Fruit fly (Drosophila melanogaster) whole organism, prepupa: ENCODE data around the gene CG3123.

Experiments
- Blimp-1 ChIP-seq: fragments of 200-800 bp; sonication (Bioruptor generic); optimal IDR thresholded peaks from 3 replicates; lab custom pipeline; 2017; ENCODE audit warnings: missing biosample characterization, missing genetic modification characterization, mild to moderate bottlenecking, moderate library complexity, missing genetic modification reagents
- CG10631 ChIP-seq: fragments of 200-800 bp; sonication (Bioruptor generic); optimal IDR thresholded peaks from 2 replicates; lab custom pipeline; 2016; ENCODE audit warnings: missing biosample characterization, missing genetic modification characterization
- CG10669 ChIP-seq: fragments of 200-800 bp; sonication (Bioruptor generic); optimal IDR thresholded peaks from 3 replicates; lab custom pipeline; 2018; ENCODE audit warnings: missing biosample characterization, mild to moderate bottlenecking, missing genetic modification characterization, moderate library complexity
- CG11294 ChIP-seq: fragments of 200-800 bp; sonication (Bioruptor generic); IDR thresholded peaks from 2 replicates; pipeline ENCODE4 v1.3.6; 2022; ENCODE audit warnings: missing biosample characterization, missing genetic modification characterization
- CG11762 ChIP-seq: fragments of 200-800 bp; sonication (Bioruptor generic); optimal IDR thresholded peaks from 3 replicates; lab custom pipeline; 2016; ENCODE audit warnings: missing biosample characterization, missing genetic modification characterization; ENCODE audit not compliant: insufficient read depth
- CG11902 ChIP-seq: fragments of 200-800 bp; sonication (Bioruptor generic); optimal IDR thresholded peaks from 3 replicates; lab custom pipeline; 2016; ENCODE audit warnings: missing biosample characterization, missing genetic modification characterization
- CG15336 ChIP-seq: fragments of 200-800 bp; sonication (Bioruptor generic); IDR thresholded peaks from 2 replicates; pipeline ENCODE4 v1.3.6; 2022; ENCODE audit warnings: missing biosample characterization, missing genetic modification characterization
- CG1621 ChIP-seq: fragments of 200-800 bp; sonication (Bioruptor generic); optimal IDR thresholded peaks from 3 replicates; lab custom pipeline; 2018; ENCODE audit warnings: missing biosample characterization, mild to moderate bottlenecking, missing genetic modification characterization
- CG16779 ChIP-seq: fragments of 200-800 bp; sonication (Bioruptor generic); optimal IDR thresholded peaks from 3 replicates; lab custom pipeline; 2017; ENCODE audit warnings: missing biosample characterization, mild to moderate bottlenecking, missing genetic modification characterization
- CG31627 ChIP-seq: fragments of 200-800 bp; sonication (Bioruptor generic); optimal IDR thresholded peaks from 3 replicates; lab custom pipeline; 2016; ENCODE audit warnings: missing biosample characterization, missing genetic modification characterization
- CG32006 ChIP-seq: fragments of 200-800 bp; sonication (Bioruptor generic); optimal IDR thresholded peaks from 3 replicates; lab custom pipeline; 2017; ENCODE audit warnings: missing biosample characterization, mild to moderate bottlenecking, missing genetic modification characterization
- CG3919 ChIP-seq: fragments of 200-800 bp; sonication (Bioruptor generic); optimal IDR thresholded peaks from 3 replicates; lab custom pipeline; 2016; ENCODE audit warnings: missing biosample characterization, missing genetic modification characterization
- CG4318 ChIP-seq: fragments of 200-800 bp; sonication (Bioruptor generic); optimal IDR thresholded peaks from 3 replicates; lab custom pipeline; 2017; ENCODE audit warnings: missing biosample characterization, mild to moderate bottlenecking, missing genetic modification characterization
- CG6163 ChIP-seq: fragments of 200-800 bp; sonication (Bioruptor generic); IDR thresholded peaks from 3 replicates; pipeline ENCODE4 v1.3.6; 2022; ENCODE audit warnings: missing biosample characterization, missing genetic modification characterization
- CG6792 ChIP-seq: fragments of 200-800 bp; sonication (Bioruptor generic); optimal IDR thresholded peaks from 3 replicates; lab custom pipeline; 2016; ENCODE audit warnings: missing biosample characterization, missing genetic modification characterization
- CG6808 ChIP-seq: fragments of 200-800 bp; sonication (Bioruptor generic); optimal IDR thresholded peaks from 3 replicates; lab custom pipeline; 2017; ENCODE audit warnings: missing biosample characterization, missing genetic modification characterization, mild to moderate bottlenecking, moderate library complexity, missing genetic modification reagents
- CG7368 ChIP-seq: fragments of 200-800 bp; sonication (Bioruptor generic); optimal IDR thresholded peaks from 3 replicates; lab custom pipeline; 2016; ENCODE audit warnings: missing biosample characterization, missing genetic modification characterization
- CG8319 ChIP-seq: fragments of 200-800 bp; sonication (Bioruptor generic); optimal IDR thresholded peaks from 3 replicates; lab custom pipeline; 2016; ENCODE audit warnings: missing biosample characterization, missing genetic modification characterization
- CG8632 ChIP-seq: fragments of 200-800 bp; sonication (Bioruptor generic); optimal IDR thresholded peaks from 3 replicates; lab custom pipeline; 2016; ENCODE audit warnings: missing biosample characterization, missing genetic modification characterization
- Eip75B ChIP-seq: fragments of 200-800 bp; sonication (Bioruptor generic); optimal IDR thresholded peaks from 3 replicates; lab custom pipeline; 2016; ENCODE audit warnings: missing biosample characterization, missing genetic modification characterization
- Eip78C ChIP-seq: fragments of 200-800 bp; sonication (Bioruptor generic); peaks from one replicate; lab custom pipeline; 2016; ENCODE audit warnings: missing biosample characterization, missing genetic modification characterization
- Eip93F ChIP-seq: fragments of 200-800 bp; sonication (Bioruptor generic); optimal IDR thresholded peaks from 2 replicates; lab custom pipeline; 2016; ENCODE audit warnings: missing biosample characterization, mild to moderate bottlenecking, missing genetic modification characterization
- Ets21C ChIP-seq: fragments of 200-800 bp; sonication (Bioruptor generic); optimal IDR thresholded peaks from 3 replicates; lab custom pipeline; 2016; ENCODE audit warnings: missing biosample characterization, missing genetic modification characterization
- Ets96B ChIP-seq: fragments of 200-800 bp; optimal IDR thresholded peaks from 2 replicates; lab custom pipeline; 2019; ENCODE audit warnings: missing biosample characterization, mild to moderate bottlenecking, missing genetic modification characterization, moderate library complexity
- Hr38 ChIP-seq: sonication (Bioruptor generic); optimal IDR thresholded peaks from 2 replicates; lab custom pipeline; 2016; ENCODE audit warnings: missing biosample characterization, missing genetic modification characterization
- Hr4 ChIP-seq: fragments of 200-800 bp; sonication (Bioruptor generic); optimal IDR thresholded peaks from 3 replicates; lab custom pipeline; 2016; ENCODE audit warnings: missing biosample characterization, missing genetic modification characterization
- Met ChIP-seq: fragments of 200-800 bp; sonication (Bioruptor generic); optimal IDR thresholded peaks from 3 replicates; lab custom pipeline; 2016; ENCODE audit warnings: missing biosample characterization, missing genetic modification characterization
- Smox ChIP-seq: fragments of 200-800 bp; sonication (Bioruptor generic); optimal IDR thresholded peaks from 3 replicates; lab custom pipeline; 2016; ENCODE audit warnings: missing biosample characterization, missing genetic modification characterization
- Sox102F ChIP-seq: fragments of 200-800 bp; sonication (Bioruptor generic); optimal IDR thresholded peaks from 2 replicates; lab custom pipeline; 2016; ENCODE audit warnings: missing biosample characterization, mild to moderate bottlenecking, missing genetic modification characterization
- Sox14 ChIP-seq: fragments of 200-800 bp; sonication (Bioruptor generic); optimal IDR thresholded peaks from 3 replicates; lab custom pipeline; 2016; ENCODE audit warnings: missing biosample characterization, missing genetic modification characterization
- Sox15 ChIP-seq: fragments of 200-800 bp; sonication (Bioruptor generic); optimal IDR thresholded peaks from 3 replicates; lab custom pipeline; 2016; ENCODE audit warnings: missing biosample characterization, missing genetic modification characterization
- acj6 ChIP-seq: fragments of 200-800 bp; sonication (Bioruptor generic); optimal IDR thresholded peaks from 3 replicates; lab custom pipeline; 2016; ENCODE audit warnings: missing biosample characterization, missing genetic modification characterization
- cyc ChIP-seq: fragments of 200-800 bp; sonication (Bioruptor generic); optimal IDR thresholded peaks from 3 replicates; lab custom pipeline; 2016; ENCODE audit warnings: missing biosample characterization, missing genetic modification characterization
- dsx ChIP-seq: fragments of 200-800 bp; optimal IDR thresholded peaks from 3 replicates; lab custom pipeline; 2019; ENCODE audit warnings: missing biosample characterization, mild to moderate bottlenecking, missing genetic modification characterization, moderate library complexity; ENCODE audit not compliant: poor library complexity, severe bottlenecking
- esn ChIP-seq: fragments of 200-800 bp; sonication (Bioruptor generic); optimal IDR thresholded peaks from 2 replicates; lab custom pipeline; 2016; ENCODE audit warnings: missing biosample characterization, mild to moderate bottlenecking, missing genetic modification characterization, moderate library complexity
- fd85E ChIP-seq: fragments of 200-800 bp; sonication (Bioruptor generic); optimal IDR thresholded peaks from 3 replicates; lab custom pipeline; 2016; ENCODE audit warnings: missing biosample characterization, missing genetic modification characterization
- fkh ChIP-seq: fragments of 200-800 bp; sonication (Bioruptor generic); optimal IDR thresholded peaks from 3 replicates; lab custom pipeline; 2017; ENCODE audit warnings: missing biosample characterization, mild to moderate bottlenecking, missing genetic modification characterization, moderate library complexity
- lz ChIP-seq: fragments of 200-800 bp; sonication (Bioruptor generic); optimal IDR thresholded peaks from 3 replicates; lab custom pipeline; 2016; ENCODE audit warnings: missing biosample characterization, missing genetic modification characterization
- net ChIP-seq: fragments of 200-800 bp; sonication (Bioruptor generic); optimal IDR thresholded peaks from 3 replicates; lab custom pipeline; 2016; ENCODE audit warnings: missing biosample characterization, missing genetic modification characterization
- salr ChIP-seq, 2 experiments: fragments of 200-800 bp; sonication (Bioruptor generic); optimal IDR thresholded peaks; 3 replicates each; lab custom pipeline; 2016 to 2018; ENCODE audit warnings: missing biosample characterization in 2 of 2, missing genetic modification characterization in 2 of 2, mild to moderate bottlenecking in 1 of 2
- ss ChIP-seq, 2 experiments: fragments of 200-800 bp; sonication (Bioruptor generic); optimal IDR thresholded peaks; 2 replicates in 1 of 2; 3 replicates in 1 of 2; lab custom pipeline; 2017 to 2018; ENCODE audit warnings: mild to moderate bottlenecking in 2 of 2, missing biosample characterization in 2 of 2, missing genetic modification characterization in 2 of 2, moderate library complexity in 1 of 2
- svp ChIP-seq: fragments of 200-800 bp; sonication (Bioruptor generic); peaks from one replicate; lab custom pipeline; 2016; ENCODE audit warnings: missing biosample characterization, missing genetic modification characterization
- topi ChIP-seq: fragments of 200-800 bp; sonication (Bioruptor generic); optimal IDR thresholded peaks from 3 replicates; lab custom pipeline; 2016; ENCODE audit warnings: missing biosample characterization, missing genetic modification characterization

Gene CG3123

DNA sequence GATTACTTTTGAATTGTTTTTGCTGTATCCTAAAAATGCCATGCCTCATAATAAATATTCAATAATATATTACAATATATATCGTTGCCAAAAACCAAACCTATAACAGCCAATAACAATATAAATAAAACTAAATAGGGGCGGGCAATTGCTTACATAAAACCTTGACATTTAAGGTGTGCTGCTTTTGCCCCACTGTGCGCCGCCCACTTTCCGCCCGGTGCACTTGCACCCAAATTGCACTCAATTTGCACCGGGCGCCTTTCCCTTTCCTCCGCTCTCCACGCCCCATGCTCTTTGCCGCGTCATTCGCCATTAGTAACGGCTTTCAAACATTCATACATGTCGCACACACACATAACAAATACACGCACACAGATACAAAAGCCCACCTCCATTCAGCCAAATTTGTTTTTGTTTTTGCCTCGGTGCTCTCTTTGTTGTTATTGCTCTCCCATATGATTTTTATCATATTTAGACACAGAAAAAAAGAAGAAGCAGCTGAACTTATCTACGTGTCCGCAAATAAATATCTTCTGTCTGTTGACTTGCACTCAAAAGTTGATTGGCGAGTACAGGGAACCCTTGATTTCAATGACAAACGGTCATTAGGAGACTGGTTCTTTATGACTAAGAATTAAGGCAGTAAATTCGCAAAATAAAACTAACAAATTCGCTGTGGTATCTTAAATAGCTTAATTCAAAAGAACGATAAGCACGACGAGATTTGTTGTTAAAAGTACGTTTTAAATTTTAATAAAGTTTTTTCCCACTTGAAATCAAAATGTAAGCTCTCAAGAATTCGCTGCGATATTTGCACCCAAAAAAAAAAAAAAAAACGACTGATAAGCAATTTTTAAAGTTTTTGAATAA lies 32.8 kb upstream of the CG3123 start (continued):
- TF ChIP-seq salr (GFP tag; optimal IDR thresholded peaks at IDR 0.05; lab: Kevin White, UChicago) (peak in 1 of 2 experiments; percentile 43), Sox15 (GFP tag; lab: Kevin White, UChicago) (no peak), CG1621 (tag; lab: Kevin White, UChicago) (no peak), fkh (GFP tag; lab: Kevin White, UChicago) (peak; percentile 92), CG16779 (tag; lab: Kevin White, UChicago) (no peak), Smox (GFP tag; lab: Kevin White, UChicago) (peak; percentile 50), Blimp-1 (peak; percentile 61), CG4318 (GFP tag; lab: Kevin White, UChicago) (peak; percentile 67), Sox14 (GFP tag; lab: Kevin White, UChicago) (peak; percentile 16), CG10669 (GFP tag; lab: Kevin White, UChicago) (peak; percentile 54), CG31627 (peak; percentile 24), CG10631 (GFP tag; lab: Kevin White, UChicago) (peak; percentile 42), lz (GFP tag; lab: Kevin White, UChicago) (peak; percentile 17), ss (GFP tag; optimal IDR thresholded peaks at IDR 0.05; lab: Kevin White, UChicago) (peak; percentile 23 to 47), CG11294 (GFP tag; lab: Robert Waterston, UW) (peak; percentile 44; the same call in 1 of the 2 replicates), Met (GFP tag; lab: Kevin White, UChicago) (peak; percentile 46), CG3919 (GFP tag; lab: Kevin White, UChicago) (peak; percentile 77), topi (GFP tag; lab: Kevin White, UChicago) (peak; percentile 33), dsx (GFP tag; lab: Kevin White, UChicago) (no peak), CG11762 (GFP tag; lab: Kevin White, UChicago) (peak; percentile 36), CG8319 (GFP tag; lab: Kevin White, UChicago) (peak; percentile 11), Hr4 (GFP tag; lab: Kevin White, UChicago) (peak; percentile 74), esn (GFP tag; lab: Kevin White, UChicago) (peak; percentile 44), CG32006 (GFP tag; lab: Kevin White, UChicago) (peak; percentile 84), svp (GFP tag; lab: Kevin White, UChicago) (peak; percentile 78), net (peak; percentile 78), CG11902 (no peak), CG6792 (GFP tag; lab: Kevin White, UChicago) (peak; percentile 52), CG15336 (GFP tag; lab: Robert Waterston, UW) (peak; percentile 89)

DNA sequence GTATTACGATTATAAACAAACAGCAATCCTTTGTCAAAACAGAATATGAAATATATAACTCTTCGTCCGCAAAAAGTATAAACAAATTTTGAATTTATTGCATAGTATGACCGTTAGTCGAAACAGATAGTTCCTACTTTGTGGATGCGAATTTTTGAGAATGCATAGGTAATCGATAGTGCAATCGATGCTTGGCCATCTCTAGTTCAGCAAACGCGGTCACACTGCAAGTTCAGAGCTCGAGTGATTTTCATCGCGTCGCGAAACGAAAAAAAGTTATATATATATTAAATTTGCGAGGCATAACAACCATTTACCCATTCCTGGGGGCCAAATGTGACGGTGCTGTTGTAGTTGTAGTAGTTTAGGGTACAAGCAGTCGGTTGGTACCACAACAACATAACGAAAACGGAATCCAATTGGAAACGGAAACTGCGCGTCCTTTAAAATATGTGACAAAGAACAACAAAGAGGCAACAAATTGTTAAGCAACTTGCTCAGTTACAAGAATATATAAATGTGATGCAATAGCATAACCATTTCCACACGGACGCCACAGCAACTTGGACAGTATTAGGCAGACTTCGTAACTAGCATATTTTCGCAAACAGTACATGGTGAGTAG lies 31.8 kb upstream of the CG3123 start, which contains the start of gene CG2991:
TSS of gene CG2991 (plus strand) at position 205 of the 625 bp plus-strand sequence.
- TF ChIP-seq CG6808 (GFP tag; lab: Kevin White, UChicago) (no peak), cyc (GFP tag; lab: Kevin White, UChicago) (no peak), ss (GFP tag; optimal IDR thresholded peaks at IDR 0.05; lab: Kevin White, UChicago) (peak in 1 of 2 experiments; percentile 24), CG6163 (GFP tag; lab: Robert Waterston, UW) (0 out of 3 replicates have a peak, but pooled peaks have one; percentile 12), CG10631 (GFP tag; lab: Kevin White, UChicago) (no peak), Eip75B (peak; percentile 15), acj6 (GFP tag; lab: Kevin White, UChicago) (no peak), Hr38 (no peak), CG8632 (no peak), Ets21C (no peak), CG15336 (GFP tag; lab: Robert Waterston, UW) (peak; percentile 12; the same call in 1 of the 2 replicates), CG3919 (GFP tag; lab: Kevin White, UChicago) (peak; percentile 2), Sox102F (GFP tag; lab: Kevin White, UChicago) (peak; percentile 58), Met (GFP tag; lab: Kevin White, UChicago) (peak; percentile 1), Eip78C (GFP tag; lab: Kevin White, UChicago) (peak; percentile 73), CG16779 (tag; lab: Kevin White, UChicago) (no peak), Ets96B (tag; lab: Kevin White, UChicago) (peak; percentile 3), Sox15 (GFP tag; lab: Kevin White, UChicago) (no peak), CG1621 (tag; lab: Kevin White, UChicago) (no peak), CG7368 (GFP tag; lab: Kevin White, UChicago) (no peak), CG8319 (GFP tag; lab: Kevin White, UChicago) (no peak), salr (GFP tag; optimal IDR thresholded peaks at IDR 0.05; lab: Kevin White, UChicago) (no peak), topi (GFP tag; lab: Kevin White, UChicago) (peak; percentile 41), svp (GFP tag; lab: Kevin White, UChicago) (peak; percentile 66), CG31627 (no peak), Blimp-1 (no peak), CG11294 (GFP tag; lab: Robert Waterston, UW) (no peak), Smox (GFP tag; lab: Kevin White, UChicago) (peak; percentile 0), lz (GFP tag; lab: Kevin White, UChicago) (peak; percentile 33), fkh (GFP tag; lab: Kevin White, UChicago) (no peak), Sox14 (GFP tag; lab: Kevin White, UChicago) (peak; percentile 78), fd85E (GFP tag; lab: Kevin White, UChicago) (no peak), Eip93F (peak; percentile 61)
